Worm (Caenorhabditis elegans) whole organism, young adult: ENCODE data around the gene T10C6.6.

Source experiments
- B0336.3 ChIP-seq: fragments of 200-800 bp; sonication (Bioruptor generic); IDR thresholded peaks from 2 replicates; pipeline ENCODE4 v1.3.6; 2022; ENCODE audit warnings: missing genetic modification characterization, missing compliant biosample characterization
- C06A6.2 ChIP-seq: fragments of 200-800 bp; sonication (Bioruptor generic); conservative IDR thresholded peaks from 2 replicates; pipeline ENCODE4 v1.3.6; 2022; ENCODE audit warnings: missing genetic modification characterization, missing compliant biosample characterization
- D2030.7 ChIP-seq: fragments of 200-800 bp; sonication (Bioruptor generic); IDR thresholded peaks from 2 replicates; pipeline ENCODE4 v1.3.6; 2022; ENCODE audit warnings: missing genetic modification reagents, missing genetic modification characterization, missing compliant biosample characterization
- F49E8.2 ChIP-seq: sonication (generic microtip); optimal IDR thresholded peaks from 3 replicates; lab custom pipeline; 2017; ENCODE audit warnings: missing genetic modification characterization, mild to moderate bottlenecking, missing compliant biosample characterization, antibody characterized with exemption, moderate library complexity; ENCODE audit not compliant: insufficient read depth
- F52B5.7 ChIP-seq: sonication (generic microtip); optimal IDR thresholded peaks from 2 replicates; lab custom pipeline; 2016; ENCODE audit warnings: mild to moderate bottlenecking, missing genetic modification characterization, missing compliant biosample characterization
- F55B11.4 ChIP-seq: sonication (generic microtip); optimal IDR thresholded peaks from 2 replicates; lab custom pipeline; 2016; ENCODE audit warnings: missing compliant biosample characterization, missing genetic modification characterization, borderline replicate concordance; ENCODE audit not compliant: insufficient read depth
- Y56A3A.18 ChIP-seq: fragments of 200-800 bp; sonication (Bioruptor generic); IDR thresholded peaks from 2 replicates; pipeline ENCODE4 v1.3.6; 2022; ENCODE audit warnings: missing genetic modification reagents, missing genetic modification characterization, missing compliant biosample characterization
- Y67H2A.10 ChIP-seq: fragments of 200-800 bp; sonication (Bioruptor generic); conservative IDR thresholded peaks from 2 replicates; pipeline ENCODE4 v1.3.6; 2022; ENCODE audit warnings: missing genetic modification reagents, missing genetic modification characterization, missing compliant biosample characterization
- Y79H2A.3 ChIP-seq: fragments of 200-800 bp; sonication (Bioruptor generic); conservative IDR thresholded peaks from 2 replicates; pipeline ENCODE4 v1.3.6; 2022; ENCODE audit warnings: missing genetic modification reagents, missing genetic modification characterization, missing compliant biosample characterization
- atf-7 ChIP-seq: sonication (generic microtip); optimal IDR thresholded peaks from 2 replicates; lab custom pipeline; 2017; ENCODE audit warnings: mild to moderate bottlenecking, missing genetic modification characterization, missing compliant biosample characterization
- attf-3 ChIP-seq: fragments of 200-800 bp; sonication (Bioruptor generic); conservative IDR thresholded peaks from 2 replicates; pipeline ENCODE4 v1.3.6; 2022; ENCODE audit warnings: missing genetic modification reagents, missing genetic modification characterization, missing compliant biosample characterization
- ccch-3 ChIP-seq: fragments of 200-800 bp; sonication (Bioruptor generic); optimal IDR thresholded peaks from 2 replicates; lab custom pipeline; 2018; ENCODE audit warnings: mild to moderate bottlenecking, missing genetic modification characterization, missing compliant biosample characterization
- cebp-1 ChIP-seq, 2 experiments: fragments of 200-800 bp in 1 of 2; sonication (Bioruptor generic) in 1 of 2; sonication (generic microtip) in 1 of 2; IDR thresholded peaks in 1 of 2; optimal IDR thresholded peaks in 1 of 2; 2 replicates each; pipeline versions ENCODE4 v1.3.6 to Lab custom; 2017 to 2022; ENCODE audit warnings: missing compliant biosample characterization in 2 of 2, missing genetic modification characterization in 2 of 2, mild to moderate bottlenecking in 1 of 2, missing genetic modification reagents in 1 of 2, moderate library complexity in 1 of 2
- ceh-58 ChIP-seq: fragments of 200-800 bp; sonication (Bioruptor generic); IDR thresholded peaks from 2 replicates; pipeline ENCODE4 v1.3.6; 2022; ENCODE audit warnings: missing genetic modification characterization, missing compliant biosample characterization
- dpl-1 ChIP-seq: fragments of 150-350 bp; optimal IDR thresholded peaks from 2 replicates; lab custom pipeline; 2014; ENCODE audit warnings: missing biosample characterization, missing genetic modification reagents, missing genetic modification characterization
- egl-44 ChIP-seq: fragments of 200-800 bp; sonication (Bioruptor generic); IDR thresholded peaks from 2 replicates; pipeline ENCODE4 v1.3.6; 2022; ENCODE audit warnings: missing genetic modification reagents, missing genetic modification characterization, missing compliant biosample characterization
- egrh-3 ChIP-seq: fragments of 200-800 bp; sonication (Bioruptor generic); IDR thresholded peaks from 2 replicates; pipeline ENCODE4 v1.3.6; 2022; ENCODE audit warnings: missing genetic modification reagents, missing genetic modification characterization, missing compliant biosample characterization
- ekl-4 ChIP-seq: fragments of 200-800 bp; sonication (Bioruptor generic); IDR thresholded peaks from 2 replicates; pipeline ENCODE4 v1.3.6; 2022; ENCODE audit warnings: missing genetic modification reagents, missing genetic modification characterization, missing compliant biosample characterization
- fkh-3 ChIP-seq: sonication (generic microtip); optimal IDR thresholded peaks from 2 replicates; lab custom pipeline; 2016; ENCODE audit warnings: mild to moderate bottlenecking, missing genetic modification characterization, missing compliant biosample characterization
- hsf-1 ChIP-seq: fragments of 200-800 bp; sonication (Bioruptor generic); IDR thresholded peaks from 2 replicates; pipeline ENCODE4 v1.3.6; 2022; ENCODE audit warnings: missing genetic modification reagents, missing genetic modification characterization, missing compliant biosample characterization
- let-607 ChIP-seq, 2 experiments: fragments of 200-800 bp in 1 of 2; sonication (Bioruptor generic) in 1 of 2; sonication (generic microtip) in 1 of 2; optimal IDR thresholded peaks; 2 replicates each; lab custom pipeline; 2016 to 2018; ENCODE audit warnings: mild to moderate bottlenecking in 2 of 2, missing compliant biosample characterization in 2 of 2, missing genetic modification characterization in 2 of 2, moderate library complexity in 2 of 2, missing genotype in 1 of 2
- madf-10 ChIP-seq: sonication (generic microtip); optimal IDR thresholded peaks from 2 replicates; lab custom pipeline; 2016; ENCODE audit warnings: mild to moderate bottlenecking, missing genetic modification characterization, missing compliant biosample characterization
- nfyb-1 ChIP-seq: fragments of 200-800 bp; sonication (Bioruptor generic); IDR thresholded peaks from 2 replicates; pipeline ENCODE4 v1.3.6; 2022; ENCODE audit warnings: missing genetic modification reagents, missing genetic modification characterization, missing compliant biosample characterization
- nhr-120 ChIP-seq: fragments of 200-800 bp; sonication (Bioruptor generic); IDR thresholded peaks from 2 replicates; pipeline ENCODE4 v1.3.6; 2022; ENCODE audit warnings: missing genetic modification characterization, missing compliant biosample characterization
- nhr-80 ChIP-seq: sonication (generic microtip); optimal IDR thresholded peaks from 2 replicates; lab custom pipeline; 2016; ENCODE audit warnings: missing genetic modification characterization, missing compliant biosample characterization
- nhr-90 ChIP-seq: sonication (generic microtip); optimal IDR thresholded peaks from 2 replicates; lab custom pipeline; 2016; ENCODE audit warnings: missing genotype, mild to moderate bottlenecking, missing genetic modification characterization, missing compliant biosample characterization
- pha-4 ChIP-seq: fragments of 150-350 bp; sonication (generic microtip); optimal IDR thresholded peaks from 2 replicates; lab custom pipeline; 2014; ENCODE audit warnings: missing biosample characterization, missing genetic modification reagents, missing genetic modification characterization
- snpc-1.1 ChIP-seq: sonication (generic microtip); optimal IDR thresholded peaks from 2 replicates; lab custom pipeline; 2017; ENCODE audit warnings: missing genetic modification characterization, mild to moderate bottlenecking, missing compliant biosample characterization, antibody characterized with exemption, moderate library complexity, missing genotype, missing genetic modification reagents; ENCODE audit not compliant: insufficient read depth
- snpc-3.4 ChIP-seq: sonication (generic microtip); optimal IDR thresholded peaks from 2 replicates; lab custom pipeline; 2017; ENCODE audit warnings: missing genetic modification characterization, mild to moderate bottlenecking, missing compliant biosample characterization, antibody characterized with exemption, moderate library complexity, missing genotype, missing genetic modification reagents
- snpc-4 ChIP-seq, 5 experiments: fragments of 150-350 bp in 1 of 5; sonication (generic microtip) in 4 of 5; optimal IDR thresholded peaks; 2 replicates each; lab custom pipeline; 2014 to 2018; ENCODE audit warnings: missing genetic modification characterization in 5 of 5, missing biosample characterization in 3 of 5, antibody characterized with exemption in 2 of 5, mild to moderate bottlenecking in 2 of 5, missing compliant biosample characterization in 2 of 5, missing genotype in 2 of 5, moderate library complexity in 2 of 5, missing genetic modification reagents in 1 of 5
- tbp1 ChIP-seq: fragments of 200-800 bp; sonication (Bioruptor generic); optimal IDR thresholded peaks from 2 replicates; lab custom pipeline; 2018; ENCODE audit warnings: mild to moderate bottlenecking, missing genetic modification characterization, missing compliant biosample characterization
- unc-130 ChIP-seq: sonication (generic microtip); optimal IDR thresholded peaks from 2 replicates; lab custom pipeline; 2016; ENCODE audit warnings: missing genetic modification reagents, missing genetic modification characterization, missing compliant biosample characterization
- unc-62 ChIP-seq: fragments of 150-350 bp; optimal IDR thresholded peaks from 2 replicates; lab custom pipeline; 2014; ENCODE audit warnings: missing biosample characterization, missing genetic modification reagents, missing genetic modification characterization
- zfh-2 ChIP-seq: fragments of 200-800 bp; sonication (Bioruptor generic); conservative IDR thresholded peaks from 2 replicates; pipeline ENCODE4 v1.3.6; 2022; ENCODE audit warnings: missing genetic modification reagents, missing genetic modification characterization, missing compliant biosample characterization
- ztf-22 ChIP-seq: fragments of 200-800 bp; sonication (Bioruptor generic); optimal IDR thresholded peaks from 2 replicates; lab custom pipeline; 2018; ENCODE audit warnings: mild to moderate bottlenecking, missing genetic modification characterization, moderate library complexity, missing compliant biosample characterization
- ztf-25 ChIP-seq: fragments of 200-800 bp; sonication (Bioruptor generic); IDR thresholded peaks from 2 replicates; pipeline ENCODE4 v1.3.6; 2022; ENCODE audit warnings: missing genetic modification reagents, missing genetic modification characterization, missing compliant biosample characterization

T10C6.6 gene

DNA sequence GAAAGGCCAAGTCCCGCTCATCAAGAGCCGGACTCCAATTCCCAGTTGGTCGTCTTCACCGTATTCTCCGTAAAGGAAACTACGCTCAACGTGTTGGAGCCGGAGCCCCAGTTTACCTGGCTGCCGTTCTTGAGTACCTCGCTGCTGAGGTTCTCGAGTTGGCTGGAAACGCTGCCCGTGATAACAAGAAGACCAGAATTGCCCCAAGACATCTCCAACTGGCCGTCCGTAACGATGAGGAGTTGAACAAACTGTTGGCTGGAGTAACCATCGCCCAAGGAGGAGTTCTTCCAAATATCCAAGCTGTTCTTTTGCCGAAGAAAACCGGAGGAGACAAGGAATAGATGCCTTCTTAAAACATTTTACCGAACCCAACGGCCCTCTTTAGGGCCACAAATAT, 16.7 kb downstream of the T10C6.6 start:
- peak; percentile 31; the same call in 1 of the 2 replicates for TF ChIP-seq ekl-4 (GFP tag; lab: Robert Waterston, UW)

DNA sequence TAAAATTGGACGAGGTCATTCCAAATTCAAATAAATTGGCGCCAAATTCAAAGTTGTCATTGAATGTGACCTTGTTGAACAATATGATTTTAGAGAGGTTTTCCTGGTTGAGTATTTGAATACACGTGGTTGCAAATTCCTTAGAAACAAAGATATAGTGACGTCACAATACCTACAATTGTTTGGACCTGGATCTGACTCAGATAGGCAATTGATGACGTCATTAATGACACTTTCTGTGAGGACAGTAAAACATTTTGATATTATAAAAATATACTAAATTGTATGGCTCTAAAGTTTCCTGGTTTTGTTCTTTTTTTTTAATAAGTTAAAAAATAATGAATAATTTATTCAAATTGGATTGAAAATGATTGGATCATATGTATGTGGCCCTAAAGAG, 17.3 kb downstream of the T10C6.6 start:
- no peak for TF ChIP-seq snpc-3.4 (tag; lab: Kevin White, UChicago)
- no peak for TF ChIP-seq nhr-90
- TF ChIP-seq unc-62, result no peak
- TF ChIP-seq snpc-1.1 (tag; lab: Kevin White, UChicago), result no peak
- no peak for TF ChIP-seq dpl-1
- no peak for TF ChIP-seq F52B5.7 (tag; lab: Kevin White, UChicago)
- no peak for TF ChIP-seq nfyb-1 (GFP tag; lab: Robert Waterston, UW)
- no peak for TF ChIP-seq D2030.7 (GFP tag; lab: Robert Waterston, UW)
- no peak for TF ChIP-seq F49E8.2 (tag; lab: Kevin White, UChicago)
- TF ChIP-seq unc-130 (GFP tag; lab: Kevin White, UChicago), result no peak
- no peak for TF ChIP-seq attf-3 (GFP tag; lab: Robert Waterston, UW)
- TF ChIP-seq C06A6.2, result no peak
- no peak for TF ChIP-seq nhr-80

DNA sequence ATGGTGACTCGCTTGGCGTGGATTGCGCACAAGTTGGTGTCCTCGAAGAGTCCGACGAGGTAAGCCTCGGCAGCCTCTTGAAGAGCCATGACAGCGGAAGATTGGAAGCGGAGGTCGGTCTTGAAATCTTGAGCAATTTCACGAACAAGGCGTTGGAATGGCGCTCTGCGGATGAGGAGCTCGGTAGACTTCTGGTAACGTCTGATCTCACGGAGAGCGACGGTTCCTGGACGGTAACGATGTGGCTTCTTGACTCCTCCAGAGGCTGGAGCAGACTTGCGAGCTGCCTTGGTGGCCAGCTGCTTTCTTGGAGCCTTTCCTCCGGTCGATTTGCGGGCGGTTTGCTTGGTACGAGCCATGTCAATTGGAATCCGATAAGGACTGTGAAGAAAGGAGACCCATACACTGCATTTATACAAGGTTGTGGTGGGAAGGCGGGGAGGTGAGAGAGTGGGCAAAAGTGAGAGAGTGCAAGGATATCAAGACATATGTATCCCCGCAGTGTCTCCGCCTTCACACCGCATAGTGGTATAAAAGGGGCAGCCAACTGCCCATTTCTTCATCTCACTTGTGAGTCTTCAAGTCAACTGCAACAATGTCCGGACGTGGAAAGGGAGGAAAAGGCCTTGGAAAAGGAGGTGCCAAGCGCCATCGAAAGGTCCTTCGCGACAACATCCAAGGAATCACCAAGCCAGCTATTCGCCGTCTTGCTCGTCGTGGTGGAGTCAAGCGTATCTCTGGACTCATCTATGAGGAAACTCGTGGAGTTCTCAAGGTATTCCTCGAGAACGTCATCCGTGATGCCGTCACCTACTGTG, 18.0 kb downstream of the T10C6.6 start, which contains the start of the genes his-2 and his-1:
Gene his-2 (minus strand): TSS at position 359 of the 818 bp plus-strand sequence.
Gene his-1 (plus strand): TSS at position 596 of the 818 bp plus-strand sequence.
- TF ChIP-seq egrh-3 (GFP tag; lab: Robert Waterston, UW), result peak; percentile 63; the same call in 1 of the 2 replicates
- TF ChIP-seq hsf-1, result 0 out of 2 replicates have a peak, but pooled peaks have one; percentile 35
- 0 out of 2 replicates have a peak, but pooled peaks have one; percentile 9 for TF ChIP-seq nfyb-1 (GFP tag; lab: Robert Waterston, UW)
- TF ChIP-seq zfh-2 (GFP tag; lab: Robert Waterston, UW), result peak; percentile 58; the same call in 1 of the 2 replicates

DNA sequence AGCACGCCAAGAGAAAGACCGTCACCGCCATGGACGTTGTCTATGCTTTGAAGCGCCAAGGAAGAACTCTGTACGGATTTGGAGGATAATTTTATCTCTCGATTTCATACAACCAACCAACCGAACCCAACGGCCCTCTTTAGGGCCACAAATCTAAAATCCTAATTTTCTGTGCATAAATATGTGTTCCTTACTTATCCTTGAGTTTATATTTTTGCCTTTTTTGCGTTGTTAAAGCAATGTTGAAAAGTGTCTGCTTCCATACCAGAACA, 18.6 kb downstream of the T10C6.6 start:
- TF ChIP-seq ceh-58 (GFP tag; lab: Robert Waterston, UW) (no peak), F55B11.4 (tag; lab: Kevin White, UChicago) (no peak), fkh-3 (tag; lab: Kevin White, UChicago) (no peak), ztf-25 (GFP tag; lab: Robert Waterston, UW) (0 out of 2 replicates have a peak, but pooled peaks have one; percentile 7), Y56A3A.18 (0 out of 2 replicates have a peak, but pooled peaks have one; percentile 17), nhr-120 (GFP tag; lab: Robert Waterston, UW) (0 out of 2 replicates have a peak, but pooled peaks have one; percentile 50)

DNA sequence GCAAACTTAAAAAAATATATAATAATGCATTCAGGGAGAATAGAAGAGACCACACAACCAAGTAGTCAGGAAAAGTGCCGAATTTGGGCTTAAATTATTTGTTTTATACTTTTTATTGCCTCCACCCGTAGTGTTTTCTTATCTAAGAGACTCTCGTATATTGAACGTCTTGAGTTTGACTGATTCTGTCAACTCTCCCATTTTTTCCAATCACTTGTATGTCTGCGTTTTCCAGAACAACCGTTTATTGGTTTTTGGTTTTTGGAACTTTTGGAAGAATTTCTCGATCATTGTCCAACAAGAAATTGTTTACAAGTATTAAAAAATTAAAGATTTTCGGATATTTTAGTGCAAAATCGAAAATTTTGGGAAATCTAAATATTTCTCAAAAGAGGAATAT, 19.6 kb downstream of the T10C6.6 start:
- TF ChIP-seq nhr-80 (peak; percentile 73), Y79H2A.3 (GFP tag; lab: Robert Waterston, UW) (no peak)

DNA sequence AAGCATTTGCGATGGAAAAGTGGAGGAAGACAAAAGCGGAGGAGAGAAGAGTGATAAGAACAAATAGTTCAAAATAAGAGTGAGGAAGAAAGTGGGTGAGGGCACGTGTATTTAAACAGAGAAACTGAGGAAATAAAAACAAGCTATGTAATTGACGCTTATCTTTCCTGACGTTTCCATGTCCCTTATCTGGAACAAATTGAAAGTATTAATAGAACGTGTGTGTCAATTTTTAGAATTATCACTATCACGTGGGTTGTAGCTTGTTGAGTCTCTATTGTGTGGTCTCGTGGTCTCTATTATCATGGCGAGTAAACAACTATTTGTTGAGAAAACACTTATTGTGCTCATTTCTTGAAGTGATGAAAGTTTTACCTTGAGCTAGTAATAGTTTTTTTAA, 21.7 kb downstream of the T10C6.6 start, which contains the start of gene T10C6.15:
Gene T10C6.15 (minus strand): TSS at position 104 of the 400 bp plus-strand sequence.
- TF ChIP-seq B0336.3 (GFP tag; lab: Robert Waterston, UW) (0 out of 2 replicates have a peak, but pooled peaks have one; percentile 56), let-607 (tag; optimal IDR thresholded peaks at IDR 0.05; lab: Kevin White, UChicago) (peak in 1 of 2 experiments; percentile 38), madf-10 (tag; lab: Kevin White, UChicago) (peak; percentile 18), snpc-4 (GFP tag; optimal IDR thresholded peaks at IDR 0.05; lab: Kevin White, UChicago) (no peak), snpc-4 (tag; optimal IDR thresholded peaks at IDR 0.05; lab: Kevin White, UChicago) (peak in 1 of 4 experiments; percentile 9), cebp-1 (GFP tag; IDR thresholded peaks at IDR 0.05; lab: Robert Waterston, UW) (no peak), cebp-1 (tag; optimal IDR thresholded peaks at IDR 0.05; lab: Kevin White, UChicago) (no peak), egl-44 (0 out of 2 replicates have a peak, but pooled peaks have one; percentile 51), ccch-3 (GFP tag; lab: Kevin White, UChicago) (no peak), tbp1 (GFP tag; lab: Kevin White, UChicago) (peak; percentile 48), pha-4 (tag; lab: Kevin White, UChicago) (peak; percentile 70), nhr-80 (peak; percentile 83), atf-7 (peak; percentile 66), ztf-22 (GFP tag; lab: Kevin White, UChicago) (peak; percentile 71), Y67H2A.10 (no peak)
- TF ChIP-seq, all 124 proteins: peak for 10
